Worm (Caenorhabditis elegans): ENCODE results near the gene R13H7.2.

R13H7.2 gene

ce11 chrIV:6841562-6842282, 17.4 kb downstream of the R13H7.2 start:
- TF ChIP-seq C34B4.2 (tag; optimal IDR thresholded peaks at IDR 0.05) (no peak), lin-14 (GFP tag; optimal IDR thresholded peaks at IDR 0.05) (peak; percentile 42), ztf-11 (tag; optimal IDR thresholded peaks at IDR 0.05) (no peak), aly-2 (tag; optimal IDR thresholded peaks at IDR 0.05) (no peak), lin-39 (tag; optimal IDR thresholded peaks at IDR 0.05) (no peak), pax-3 (tag; optimal IDR thresholded peaks at IDR 0.05) (no peak), C16A3.4 (tag; optimal IDR thresholded peaks at IDR 0.05) (no peak), egl-27 (tag; optimal IDR thresholded peaks at IDR 0.05) (no peak), dpl-1 (GFP tag; optimal IDR thresholded peaks at IDR 0.05) (no peak), hlh-4 (tag; optimal IDR thresholded peaks at IDR 0.05) (no peak), zip-4 (GFP tag; optimal IDR thresholded peaks at IDR 0.05) (no peak), fkh-10 (GFP tag; optimal IDR thresholded peaks at IDR 0.05) (no peak), ama-1 (optimal IDR thresholded peaks at IDR 0.05) (no peak), unc-62 (GFP tag; optimal IDR thresholded peaks at IDR 0.05) (no peak), mep-1 (tag; optimal IDR thresholded peaks at IDR 0.05) (peak; percentile 25), alr-1 (tag; optimal IDR thresholded peaks at IDR 0.05; ENCODE audit: borderline replicate concordance) (no peak), nhr-28 (tag; optimal IDR thresholded peaks at IDR 0.05) (no peak), nhr-237 (tag; optimal IDR thresholded peaks at IDR 0.05) (no peak), pag-3 (tag; optimal IDR thresholded peaks at IDR 0.05; ENCODE audit: borderline replicate concordance, insufficient read depth) (no peak), sox-4 (tag; optimal IDR thresholded peaks at IDR 0.05) (no peak), dsc-1 (tag; optimal IDR thresholded peaks at IDR 0.05) (peak; percentile 61), ceh-90 (tag; optimal IDR thresholded peaks at IDR 0.05) (no peak), nhr-20 (tag; optimal IDR thresholded peaks at IDR 0.05) (peak; percentile 27), nhr-76 (tag; optimal IDR thresholded peaks at IDR 0.05) (no peak), lsy-2 (tag; optimal IDR thresholded peaks at IDR 0.05) (no peak), fkh-4 (tag; optimal IDR thresholded peaks at IDR 0.05; ENCODE audit: borderline replicate concordance) (no peak), nhr-11 (tag; optimal IDR thresholded peaks at IDR 0.05) (no peak), sptf-1 (tag; optimal IDR thresholded peaks at IDR 0.05) (no peak), nhr-85 (tag) (peak; percentile 66), elt-3 (tag; optimal IDR thresholded peaks at IDR 0.05) (peak in 1 of 6 experiments; percentile 76), nhr-47 (tag; optimal IDR thresholded peaks at IDR 0.05) (no peak), snu-23 (GFP tag; optimal IDR thresholded peaks at IDR 0.05) (peak; percentile 24), skn-1 (tag; optimal IDR thresholded peaks at IDR 0.05) (no peak), jun-1 (tag; optimal IDR thresholded peaks at IDR 0.05) (no peak), blmp-1 (tag; optimal IDR thresholded peaks at IDR 0.05) (peak; percentile 88), F16B12.6 (tag; optimal IDR thresholded peaks at IDR 0.05) (no peak), elt-2 (tag; optimal IDR thresholded peaks at IDR 0.05) (peak; percentile 67), mdl-1 (tag; optimal IDR thresholded peaks at IDR 0.05) (no peak), irx-1 (tag; optimal IDR thresholded peaks at IDR 0.05) (no peak), ceh-8 (GFP tag; optimal IDR thresholded peaks at IDR 0.05) (no peak), ceh-82 (tag; optimal IDR thresholded peaks at IDR 0.05) (no peak), lin-35 (GFP tag; optimal IDR thresholded peaks at IDR 0.05) (peak in 1 of 2 experiments; percentile 39), nhr-71 (tag; optimal IDR thresholded peaks at IDR 0.05) (no peak)

Measured in whole organism, L1 larva.